Fruit fly (Drosophila melanogaster) whole organism, embryonic: ENCODE data around the gene CG32099.

ENCODE experiments used
- Ada2b ChIP-seq: fragments of 200-800 bp; sonication (Bioruptor generic); IDR thresholded peaks from 2 replicates; pipeline ENCODE4 v1.3.6; 2022; ENCODE audit warnings: missing biosample characterization, missing genetic modification characterization
- Atf3 ChIP-seq: fragments of 200-800 bp; sonication (Bioruptor generic); optimal IDR thresholded peaks from 3 replicates; lab custom pipeline; 2016; ENCODE audit warnings: missing biosample characterization, missing genetic modification characterization
- CG10979 ChIP-seq: fragments of 200-800 bp; sonication (Bioruptor generic); optimal IDR thresholded peaks from 2 replicates; lab custom pipeline; 2018; ENCODE audit warnings: missing biosample characterization, mild to moderate bottlenecking, missing genetic modification characterization, moderate library complexity
- CG11504 ChIP-seq: fragments of 200-800 bp; sonication (Bioruptor generic); optimal IDR thresholded peaks from 3 replicates; lab custom pipeline; 2019; ENCODE audit warnings: missing biosample characterization, mild to moderate bottlenecking, missing genetic modification characterization, moderate library complexity
- CG12744 ChIP-seq: fragments of 200-800 bp; sonication (Bioruptor generic); optimal IDR thresholded peaks from 2 replicates; lab custom pipeline; 2016; ENCODE audit warnings: missing biosample characterization, missing genetic modification characterization
- CG15269 ChIP-seq: fragments of 200-800 bp; sonication (Bioruptor generic); optimal IDR thresholded peaks from 2 replicates; lab custom pipeline; 2018; ENCODE audit warnings: missing biosample characterization, mild to moderate bottlenecking, missing genetic modification characterization, moderate library complexity
- CG17829 ChIP-seq: fragments of 200-800 bp; optimal IDR thresholded peaks from 2 replicates; lab custom pipeline; 2019; ENCODE audit warnings: missing biosample characterization, mild to moderate bottlenecking, missing genetic modification characterization, moderate library complexity
- CG30403 ChIP-seq: fragments of 200-800 bp; sonication (Bioruptor generic); optimal IDR thresholded peaks from 3 replicates; lab custom pipeline; 2016; ENCODE audit warnings: missing biosample characterization, missing genetic modification characterization
- CG31365 ChIP-seq: fragments of 200-800 bp; sonication (Bioruptor generic); optimal IDR thresholded peaks from 2 replicates; lab custom pipeline; 2018; ENCODE audit warnings: missing biosample characterization, mild to moderate bottlenecking, missing genetic modification characterization
- CG4730 ChIP-seq: fragments of 200-800 bp; sonication (Bioruptor generic); IDR thresholded peaks from 2 replicates; pipeline ENCODE4 v1.3.6; 2022; ENCODE audit warnings: missing biosample characterization, missing genetic modification characterization
- CG6683 ChIP-seq: fragments of 200-800 bp; sonication (Bioruptor generic); optimal IDR thresholded peaks from 2 replicates; lab custom pipeline; 2017; ENCODE audit warnings: missing biosample characterization, mild to moderate bottlenecking, missing genetic modification characterization, missing genetic modification reagents
- CG6689 ChIP-seq: fragments of 200-800 bp; sonication (Bioruptor generic); IDR thresholded peaks from 2 replicates; pipeline ENCODE4 v1.3.6; 2022; ENCODE audit warnings: missing biosample characterization, missing genetic modification characterization
- CG7357 ChIP-seq: fragments of 200-800 bp; sonication (Bioruptor generic); IDR thresholded peaks from 3 replicates; pipeline ENCODE4 v1.3.6; 2022; ENCODE audit warnings: missing biosample characterization, missing genetic modification characterization
- CG7839 ChIP-seq: fragments of 200-800 bp; sonication (Bioruptor generic); optimal IDR thresholded peaks from 3 replicates; lab custom pipeline; 2018; ENCODE audit warnings: missing biosample characterization, mild to moderate bottlenecking, missing genetic modification characterization, moderate library complexity
- CG7987 ChIP-seq: fragments of 200-800 bp; sonication (Bioruptor generic); optimal IDR thresholded peaks from 2 replicates; lab custom pipeline; 2018; ENCODE audit warnings: missing biosample characterization, mild to moderate bottlenecking, missing genetic modification characterization, moderate library complexity
- CG9609 ChIP-seq: fragments of 200-800 bp; sonication (Bioruptor generic); optimal IDR thresholded peaks from 3 replicates; lab custom pipeline; 2016; ENCODE audit warnings: missing biosample characterization, missing genetic modification characterization
- CG9727 ChIP-seq: fragments of 200-800 bp; sonication (Bioruptor generic); optimal IDR thresholded peaks from 3 replicates; lab custom pipeline; 2017; ENCODE audit warnings: missing biosample characterization, mild to moderate bottlenecking, missing genetic modification characterization
- D19A ChIP-seq: fragments of 200-800 bp; optimal IDR thresholded peaks from 3 replicates; lab custom pipeline; 2019; ENCODE audit warnings: missing biosample characterization, mild to moderate bottlenecking, missing genetic modification characterization, moderate library complexity
- Drgx ChIP-seq: fragments of 200-800 bp; sonication (Bioruptor generic); IDR thresholded peaks from 2 replicates; pipeline ENCODE4 v1.3.6; 2022; ENCODE audit warnings: missing biosample characterization, missing genetic modification characterization
- Ets65A ChIP-seq: fragments of 200-800 bp; sonication (Bioruptor generic); peaks from one replicate; lab custom pipeline; 2016; ENCODE audit warnings: missing biosample characterization, missing genetic modification characterization
- HLH3B ChIP-seq: fragments of 200-800 bp; sonication (Bioruptor generic); IDR thresholded peaks from 2 replicates; pipeline ENCODE4 v1.3.6; 2022; ENCODE audit warnings: missing biosample characterization, missing genetic modification characterization
- HmgZ ChIP-seq: fragments of 200-800 bp; sonication (Bioruptor generic); optimal IDR thresholded peaks from 2 replicates; lab custom pipeline; 2018; ENCODE audit warnings: missing biosample characterization, mild to moderate bottlenecking, missing genetic modification characterization
- Med ChIP-seq: fragments of 200-800 bp; sonication (Bioruptor generic); peaks from one replicate; lab custom pipeline; 2016; ENCODE audit warnings: missing biosample characterization, missing genetic modification characterization, mild to moderate bottlenecking, inconsistent platforms, moderate library complexity
- NC2α ChIP-seq: fragments of 200-800 bp; sonication (Bioruptor generic); optimal IDR thresholded peaks from 2 replicates; lab custom pipeline; 2016; ENCODE audit warnings: missing biosample characterization, missing genetic modification characterization
- Nf-YA ChIP-seq: fragments of 200-800 bp; sonication (Bioruptor generic); IDR thresholded peaks from 2 replicates; pipeline ENCODE4 v1.3.6; 2022; ENCODE audit warnings: missing biosample characterization, missing genetic modification characterization
- Rx ChIP-seq: fragments of 200-800 bp; sonication (Bioruptor generic); IDR thresholded peaks from 2 replicates; pipeline ENCODE4 v1.3.6; 2022; ENCODE audit warnings: missing biosample characterization, missing genetic modification characterization
- bigmax ChIP-seq: fragments of 200-800 bp; sonication (Bioruptor generic); optimal IDR thresholded peaks from 2 replicates; lab custom pipeline; 2018; ENCODE audit warnings: missing biosample characterization, mild to moderate bottlenecking, missing genetic modification characterization
- bsh ChIP-seq, 2 experiments: fragments of 200-800 bp; sonication (Bioruptor generic); optimal IDR thresholded peaks; 2 replicates each; lab custom pipeline; 2017 to 2018; ENCODE audit warnings: mild to moderate bottlenecking in 2 of 2, missing biosample characterization in 2 of 2, missing genetic modification characterization in 2 of 2, moderate library complexity in 1 of 2
- corto ChIP-seq: fragments of 200-800 bp; sonication (Bioruptor generic); optimal IDR thresholded peaks from 2 replicates; lab custom pipeline; 2016; ENCODE audit warnings: missing biosample characterization, mild to moderate bottlenecking, missing genetic modification characterization, moderate library complexity
- fd96Cb ChIP-seq: fragments of 200-800 bp; sonication (Bioruptor generic); optimal IDR thresholded peaks from 2 replicates; lab custom pipeline; 2018; ENCODE audit warnings: missing biosample characterization, mild to moderate bottlenecking, missing genetic modification characterization, moderate library complexity
- ftz-f1 ChIP-seq: fragments of 200-800 bp; sonication (Bioruptor generic); optimal IDR thresholded peaks from 2 replicates; lab custom pipeline; 2016; ENCODE audit warnings: missing biosample characterization, missing genetic modification characterization
- gem ChIP-seq: fragments of 200-800 bp; sonication (Bioruptor generic); optimal IDR thresholded peaks from 2 replicates; lab custom pipeline; 2019; ENCODE audit warnings: missing biosample characterization, mild to moderate bottlenecking, missing genetic modification characterization, moderate library complexity
- lov ChIP-seq, 2 experiments: fragments of 200-800 bp in 1 of 2; fragments of >200 bp in 1 of 2; sonication (Bioruptor generic) in 1 of 2; IDR thresholded peaks in 1 of 2; optimal IDR thresholded peaks in 1 of 2; 2 replicates in 1 of 2; 3 replicates in 1 of 2; pipeline versions ENCODE4 v1.3.6 to Lab custom; 2017 to 2022; ENCODE audit warnings: missing biosample characterization in 1 of 2, missing genetic modification characterization in 1 of 2
- mld ChIP-seq: fragments of 200-800 bp; sonication (Bioruptor generic); IDR thresholded peaks from 3 replicates; pipeline ENCODE4 v1.3.6; 2022; ENCODE audit warnings: missing biosample characterization, missing genetic modification characterization; ENCODE audit not compliant: partially characterized antibody
- pan ChIP-seq, 4 experiments: fragments of >200 bp in 3 of 4; fragments of 200-800 bp in 1 of 4; sonication (Bioruptor generic) in 1 of 4; optimal IDR thresholded peaks in 3 of 4; IDR thresholded peaks in 1 of 4; 2 replicates each; pipeline versions ENCODE4 v1.3.6 to Lab custom; 2017 to 2022; ENCODE audit warnings: missing biosample characterization in 2 of 4, missing genetic modification characterization in 2 of 4, mixed read lengths in 1 of 4
- phol ChIP-seq: fragments of 200-800 bp; sonication (Bioruptor generic); optimal IDR thresholded peaks from 3 replicates; lab custom pipeline; 2018; ENCODE audit warnings: missing biosample characterization, mild to moderate bottlenecking, missing genetic modification characterization, moderate library complexity
- prd ChIP-seq, 3 experiments: fragments of >200 bp in 2 of 3; fragments of 200-800 bp in 1 of 3; sonication (Bioruptor generic) in 1 of 3; optimal IDR thresholded peaks in 2 of 3; IDR thresholded peaks in 1 of 3; 2 replicates in 2 of 3; 3 replicates in 1 of 3; pipeline versions ENCODE4 v1.3.6 to Lab custom; 2017 to 2022; ENCODE audit warnings: missing biosample characterization in 1 of 3, missing genetic modification characterization in 1 of 3
- row ChIP-seq: fragments of 200-800 bp; sonication (Bioruptor generic); IDR thresholded peaks from 3 replicates; pipeline ENCODE4 v1.3.6; 2022; ENCODE audit warnings: missing biosample characterization, missing genetic modification characterization
- sens ChIP-seq: fragments of 200-800 bp; sonication (Bioruptor generic); peaks from one replicate; lab custom pipeline; 2016; ENCODE audit warnings: missing biosample characterization, missing genetic modification characterization
- tap ChIP-seq: fragments of 200-800 bp; optimal IDR thresholded peaks from 3 replicates; lab custom pipeline; 2019; ENCODE audit warnings: missing biosample characterization, mild to moderate bottlenecking, missing genetic modification characterization, moderate library complexity
- trem ChIP-seq: fragments of 200-800 bp; optimal IDR thresholded peaks from 3 replicates; lab custom pipeline; 2019; ENCODE audit warnings: missing biosample characterization, mild to moderate bottlenecking, missing genetic modification characterization, moderate library complexity
- vnd ChIP-seq: fragments of 200-800 bp; sonication (Bioruptor generic); IDR thresholded peaks from 3 replicates; pipeline ENCODE4 v1.3.6; 2022; ENCODE audit warnings: missing biosample characterization, missing genetic modification characterization; ENCODE audit not compliant: partially characterized antibody

CG32099 gene

dm6 chr3L:12111081-12111958 is 37.8 kb upstream of the CG32099 start (continued):
- TF ChIP-seq CG12744 (GFP tag; lab: Kevin White, UChicago) (no peak), bigmax (GFP tag; lab: Kevin White, UChicago) (no peak)

- TF ChIP-seq sens (GFP tag; lab: Kevin White, UChicago) (peak; percentile 22), Med (GFP tag; lab: Kevin White, UChicago) (peak; percentile 14), CG31365 (no peak), lov (optimal IDR thresholded peaks at IDR 0.05; lab: Kevin White, UChicago) (no peak), lov (GFP tag; IDR thresholded peaks at IDR 0.05; lab: Robert Waterston, UW) (0 out of 3 replicates have a peak, but pooled peaks have one; percentile 8), Drgx (GFP tag; lab: Robert Waterston, UW) (0 out of 2 replicates have a peak, but pooled peaks have one; percentile 35), CG6683 (GFP tag; lab: Kevin White, UChicago) (no peak), Ets65A (GFP tag; lab: Kevin White, UChicago) (peak; percentile 40)
Measured at dm6 chr3L:12112967-12113366, 36.1 kb upstream of the CG32099 start.

- TF ChIP-seq CG4730 (GFP tag; lab: Robert Waterston, UW) = no peak
- no peak for TF ChIP-seq Med (GFP tag; lab: Kevin White, UChicago)
- no peak for TF ChIP-seq mld
- no peak for TF ChIP-seq CG9727 (GFP tag; lab: Kevin White, UChicago)
- no peak for TF ChIP-seq CG11504
- no peak for TF ChIP-seq HmgZ (tag; lab: Kevin White, UChicago)
- TF ChIP-seq Rx = no peak
- TF ChIP-seq NC2α (GFP tag; lab: Kevin White, UChicago) = no peak
- no peak for TF ChIP-seq CG7839 (tag; lab: Kevin White, UChicago)
- TF ChIP-seq CG15269 (tag; lab: Kevin White, UChicago) = no peak
Measured at dm6 chr3L:12113589-12113988, 35.5 kb upstream of the CG32099 start.

- TF ChIP-seq CG9609 = no peak
- no peak for TF ChIP-seq CG7987
- TF ChIP-seq Nf-YA (GFP tag; lab: Robert Waterston, UW) = peak; percentile 29; the same call in 1 of the 2 replicates
- peak; percentile 25 for TF ChIP-seq corto
- TF ChIP-seq bsh (GFP tag; optimal IDR thresholded peaks at IDR 0.05; lab: Kevin White, UChicago) = peak in 1 of 2 experiments; percentile 37
- TF ChIP-seq ftz-f1 (GFP tag; lab: Kevin White, UChicago) = no peak
- peak; percentile 20; the same call in 1 of the 2 replicates for TF ChIP-seq HLH3B (GFP tag; lab: Robert Waterston, UW)
- TF ChIP-seq Ada2b = peak; percentile 51; the same call in 1 of the 2 replicates
- TF ChIP-seq prd (optimal IDR thresholded peaks at IDR 0.05; lab: Kevin White, UChicago) = no peak
- TF ChIP-seq prd (GFP tag; IDR thresholded peaks at IDR 0.05; lab: Robert Waterston, UW) = peak; percentile 39; the same call in 2 of the 3 replicates
- TF ChIP-seq Atf3 (GFP tag; lab: Kevin White, UChicago) = no peak
- peak; percentile 34 for TF ChIP-seq fd96Cb (tag; lab: Kevin White, UChicago)
- TF ChIP-seq CG10979 (tag; lab: Kevin White, UChicago) = peak; percentile 52
- TF ChIP-seq tap (tag; lab: Kevin White, UChicago) = no peak
- peak; percentile 25 for TF ChIP-seq phol (tag; lab: Kevin White, UChicago)
- no peak for TF ChIP-seq CG7357 (GFP tag; lab: Robert Waterston, UW)
- peak; percentile 37; the same call in 1 of the 3 replicates for TF ChIP-seq row
- TF ChIP-seq vnd (GFP tag; lab: Robert Waterston, UW) = no peak
- 0 out of 2 replicates have a peak, but pooled peaks have one; percentile 32 for TF ChIP-seq CG6689
- peak; percentile 5 for TF ChIP-seq CG30403 (GFP tag; lab: Kevin White, UChicago)
- peak; percentile 33 for TF ChIP-seq gem (tag; lab: Kevin White, UChicago)
- no peak for TF ChIP-seq trem (tag; lab: Kevin White, UChicago)
- peak; percentile 73 for TF ChIP-seq sens (GFP tag; lab: Kevin White, UChicago)
- peak; percentile 12 for TF ChIP-seq CG17829
- TF ChIP-seq D19A = peak; percentile 23
- TF ChIP-seq pan (optimal IDR thresholded peaks at IDR 0.05; lab: Kevin White, UChicago) = no peak
- TF ChIP-seq pan (GFP tag; optimal IDR thresholded peaks at IDR 0.05 in 1 of 2, IDR thresholded peaks at IDR 0.05 in 1 of 2) = peak in 1 of 2 experiments; percentile 38
Measured at dm6 chr3L:12114188-12114587, 34.9 kb upstream of the CG32099 start.
